Worm (Caenorhabditis elegans): ENCODE results near the gene twk-3.

Gene twk-3

ce11 chrII:8225914-8226313 is 13.3 kb upstream of the twk-3 start:
- TF ChIP-seq nfya-1 (tag; optimal IDR thresholded peaks at IDR 0.05; ENCODE audit: insufficient read depth) (peak; percentile 13), nhr-43 (tag; optimal IDR thresholded peaks at IDR 0.05; ENCODE audit: poor library complexity, severe bottlenecking) (peak; percentile 26), egl-27 (tag; optimal IDR thresholded peaks at IDR 0.05) (no peak), nhr-25 (tag; optimal IDR thresholded peaks at IDR 0.05) (peak; percentile 52), ama-1 (optimal IDR thresholded peaks at IDR 0.05) (peak; percentile 32)

DNA sequence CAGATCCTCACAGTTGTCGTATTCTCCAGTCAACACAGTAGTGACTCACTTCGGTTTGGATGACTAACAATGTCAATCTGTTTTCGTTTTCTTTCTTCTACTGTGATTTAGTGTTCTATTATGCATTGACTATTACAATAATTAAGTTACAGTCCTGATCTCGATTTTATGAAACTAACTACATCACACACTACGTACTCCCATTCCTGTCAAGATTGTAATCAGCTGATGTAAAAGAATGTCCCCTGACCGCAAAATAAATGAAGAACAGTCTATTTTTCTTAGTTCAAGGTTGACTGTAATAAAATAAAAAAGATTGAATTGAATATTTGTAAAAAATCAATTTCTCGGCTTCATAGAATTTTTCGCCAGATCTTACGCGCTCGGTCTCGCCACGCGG is 12.8 kb upstream of the twk-3 start:
- TF ChIP-seq elt-2 (tag; optimal IDR thresholded peaks at IDR 0.05) (no peak), elt-1 (tag; optimal IDR thresholded peaks at IDR 0.05) (peak; percentile 61)

- TF ChIP-seq mml-1 (tag; optimal IDR thresholded peaks at IDR 0.05), result no peak
- no peak for TF ChIP-seq unc-62 (GFP tag; optimal IDR thresholded peaks at IDR 0.05)
- no peak for TF ChIP-seq fkh-2 (tag; optimal IDR thresholded peaks at IDR 0.05)
- no peak for TF ChIP-seq fos-1 (tag; optimal IDR thresholded peaks at IDR 0.05)
- TF ChIP-seq ztf-4 (tag; optimal IDR thresholded peaks at IDR 0.05), result no peak
- peak; percentile 54 for TF ChIP-seq nhr-23 (tag; optimal IDR thresholded peaks at IDR 0.05)
- no peak for TF ChIP-seq snpc-4 (tag; optimal IDR thresholded peaks at IDR 0.05)
- TF ChIP-seq skn-1 (tag; optimal IDR thresholded peaks at IDR 0.05), result no peak
- no peak for TF ChIP-seq lin-39 (tag; optimal IDR thresholded peaks at IDR 0.05)
- no peak for TF ChIP-seq egl-5 (tag; optimal IDR thresholded peaks at IDR 0.05)
- TF ChIP-seq ztf-11 (tag; optimal IDR thresholded peaks at IDR 0.05), result no peak
- TF ChIP-seq lsy-12 (tag; optimal IDR thresholded peaks at IDR 0.05), result no peak
- no peak for TF ChIP-seq daf-12 (tag; optimal IDR thresholded peaks at IDR 0.05)
- TF ChIP-seq nhr-43 (tag; optimal IDR thresholded peaks at IDR 0.05; ENCODE audit: poor library complexity, severe bottlenecking), result peak; percentile 7
- peak; percentile 44 for TF ChIP-seq elt-1 (tag; optimal IDR thresholded peaks at IDR 0.05)
- no peak for TF ChIP-seq nhr-11 (tag; optimal IDR thresholded peaks at IDR 0.05)
- no peak for TF ChIP-seq ceh-9 (tag; optimal IDR thresholded peaks at IDR 0.05)
- TF ChIP-seq R02D3.7 (tag; optimal IDR thresholded peaks at IDR 0.05), result no peak
- no peak for TF ChIP-seq pqm-1 (tag; optimal IDR thresholded peaks at IDR 0.05)
- TF ChIP-seq ama-1 (optimal IDR thresholded peaks at IDR 0.05), result no peak
- TF ChIP-seq ceh-16 (tag; optimal IDR thresholded peaks at IDR 0.05), result no peak
- TF ChIP-seq jun-1 (tag; optimal IDR thresholded peaks at IDR 0.05), result no peak
- no peak for TF ChIP-seq nhr-77 (tag; optimal IDR thresholded peaks at IDR 0.05)
- TF ChIP-seq nhr-76 (tag; optimal IDR thresholded peaks at IDR 0.05), result no peak
- TF ChIP-seq hmg-11 (tag; optimal IDR thresholded peaks at IDR 0.05), result no peak
- TF ChIP-seq nhr-237 (tag; optimal IDR thresholded peaks at IDR 0.05), result no peak
Measured at ce11 chrII:8224623-8225022, 12.0 kb upstream of the twk-3 start.

DNA sequence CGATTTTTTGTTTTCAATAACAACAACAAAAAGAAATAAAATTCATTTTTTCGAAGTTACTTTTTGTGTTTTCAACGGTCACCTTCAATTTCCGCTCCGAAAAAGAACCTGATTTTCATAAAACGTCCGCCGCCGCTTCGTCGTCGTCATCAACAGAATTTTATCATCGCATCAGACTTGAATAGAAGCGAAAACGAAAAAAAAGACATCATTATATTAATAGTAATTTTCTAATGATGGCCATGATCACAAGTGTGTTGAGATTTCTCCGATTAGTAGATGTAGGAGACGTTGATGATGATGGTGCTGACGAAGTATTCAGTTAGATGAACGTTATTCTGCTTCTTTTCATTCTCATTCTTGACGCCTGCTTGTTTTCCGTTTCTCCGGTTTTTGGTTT is 11.4 kb upstream of the twk-3 start:
- TF ChIP-seq aly-2 (tag; optimal IDR thresholded peaks at IDR 0.05) (no peak), skn-1 (tag; optimal IDR thresholded peaks at IDR 0.05) (no peak), nhr-25 (tag; optimal IDR thresholded peaks at IDR 0.05) (no peak), ztf-11 (tag; optimal IDR thresholded peaks at IDR 0.05) (no peak), nhr-43 (tag; optimal IDR thresholded peaks at IDR 0.05; ENCODE audit: poor library complexity, severe bottlenecking) (no peak), ceh-28 (tag; optimal IDR thresholded peaks at IDR 0.05) (no peak), ceh-16 (tag; optimal IDR thresholded peaks at IDR 0.05) (no peak), pqm-1 (tag; optimal IDR thresholded peaks at IDR 0.05) (no peak), elt-2 (tag; optimal IDR thresholded peaks at IDR 0.05) (no peak), elt-1 (tag; optimal IDR thresholded peaks at IDR 0.05) (no peak), nfya-1 (tag; optimal IDR thresholded peaks at IDR 0.05; ENCODE audit: insufficient read depth) (no peak), ZK546.5 (tag; optimal IDR thresholded peaks at IDR 0.05) (no peak)

- TF ChIP-seq nhr-25 (tag; optimal IDR thresholded peaks at IDR 0.05), result peak; percentile 43
- no peak for TF ChIP-seq nhr-11 (tag; optimal IDR thresholded peaks at IDR 0.05)
Measured at ce11 chrII:8223422-8223821, 10.8 kb upstream of the twk-3 start.

Measured in whole organism, L3 larva.